Fruit fly (Drosophila melanogaster) whole organism, embryonic: Measurements from ENCODE around the gene CG2767.

Experiments
- CG12299 ChIP-seq: fragments of 200-800 bp; sonication (Bioruptor generic); optimal IDR thresholded peaks from 2 replicates; lab custom pipeline; 2018; ENCODE audit warnings: missing biosample characterization, mild to moderate bottlenecking, missing genetic modification characterization
- CG31388 ChIP-seq: fragments of 200-800 bp; sonication (Bioruptor generic); optimal IDR thresholded peaks from 2 replicates; lab custom pipeline; 2016; ENCODE audit warnings: missing biosample characterization, missing genetic modification characterization

- TF ChIP-seq CG12299 (no peak), CG31388 (GFP tag; lab: Kevin White, UChicago) (no peak)
Measured at dm6 chr3R:7977011-7977925, 30.6 kb downstream of the CG2767 start.
